Worm (Caenorhabditis elegans): ENCODE data around the gene nhr-36.

The nhr-36 gene

DNA sequence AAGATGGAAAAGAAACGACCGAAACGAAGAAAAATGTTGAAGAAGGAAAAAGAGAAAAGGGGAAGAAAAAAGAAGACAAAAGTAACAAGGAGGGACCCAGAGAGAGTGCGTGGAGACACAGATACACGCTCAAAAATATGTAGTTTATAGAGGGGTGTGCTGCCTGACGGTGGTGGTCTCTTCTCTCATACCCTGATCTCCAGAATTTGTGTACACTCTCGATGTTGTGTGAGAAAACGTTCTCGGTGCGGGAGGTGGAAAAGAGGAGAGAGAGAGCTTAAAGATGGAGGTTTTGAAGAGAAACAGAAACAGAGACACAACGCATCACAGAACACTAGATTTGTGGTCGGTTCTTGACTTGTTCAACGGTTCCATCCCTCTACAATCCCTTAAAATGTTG is 12.2 kb upstream of the nhr-36 start (continued):
- TF ChIP-seq ceh-9 (tag; optimal IDR thresholded peaks at IDR 0.05): no peak
- TF ChIP-seq tbx-2 (tag; optimal IDR thresholded peaks at IDR 0.05): peak; percentile 31
- no peak for TF ChIP-seq nhr-76 (tag; optimal IDR thresholded peaks at IDR 0.05)
- TF ChIP-seq ceh-82 (tag; optimal IDR thresholded peaks at IDR 0.05): no peak
- TF ChIP-seq aly-2 (tag; optimal IDR thresholded peaks at IDR 0.05): no peak
- peak; percentile 70 for TF ChIP-seq nfya-1 (tag; optimal IDR thresholded peaks at IDR 0.05; ENCODE audit: insufficient read depth)
- TF ChIP-seq mml-1 (tag; optimal IDR thresholded peaks at IDR 0.05): no peak
- no peak for TF ChIP-seq nhr-23 (tag; optimal IDR thresholded peaks at IDR 0.05)
- TF ChIP-seq mdl-1 (tag; optimal IDR thresholded peaks at IDR 0.05): no peak
- no peak for TF ChIP-seq skn-1 (tag; optimal IDR thresholded peaks at IDR 0.05)

DNA sequence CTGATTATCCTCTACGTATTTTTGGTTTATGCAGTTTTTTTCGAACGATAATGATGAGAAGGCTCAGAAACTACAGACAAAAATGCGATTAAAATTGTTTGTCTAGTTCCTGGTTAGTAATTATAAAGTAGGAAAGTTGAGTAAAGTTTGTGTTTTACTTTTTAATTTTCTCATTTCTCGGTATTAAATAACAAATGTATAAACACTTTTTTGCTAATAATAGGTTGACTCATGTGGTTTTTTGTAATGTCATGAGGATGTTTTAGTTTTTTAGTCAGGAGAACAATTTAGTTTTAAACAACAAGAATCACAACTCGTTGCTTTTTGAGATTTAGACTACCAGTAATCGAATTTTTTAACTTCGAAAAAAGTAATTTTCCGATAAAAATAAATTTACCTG is 11.2 kb upstream of the nhr-36 start:
- TF ChIP-seq pqm-1 (tag; optimal IDR thresholded peaks at IDR 0.05) (no peak), pha-4 (tag; optimal IDR thresholded peaks at IDR 0.05) (no peak), ceh-9 (tag; optimal IDR thresholded peaks at IDR 0.05) (no peak), lin-39 (tag; optimal IDR thresholded peaks at IDR 0.05) (no peak), lin-15B (tag; optimal IDR thresholded peaks at IDR 0.05) (no peak), hmg-11 (tag; optimal IDR thresholded peaks at IDR 0.05) (no peak), fos-1 (tag; optimal IDR thresholded peaks at IDR 0.05) (no peak), sea-2 (GFP tag; optimal IDR thresholded peaks at IDR 0.05) (no peak), ZK546.5 (tag; optimal IDR thresholded peaks at IDR 0.05) (no peak), unc-39 (tag; optimal IDR thresholded peaks at IDR 0.05) (no peak), elt-3 (tag; optimal IDR thresholded peaks at IDR 0.05) (no peak), elt-1 (tag; optimal IDR thresholded peaks at IDR 0.05) (no peak)

DNA sequence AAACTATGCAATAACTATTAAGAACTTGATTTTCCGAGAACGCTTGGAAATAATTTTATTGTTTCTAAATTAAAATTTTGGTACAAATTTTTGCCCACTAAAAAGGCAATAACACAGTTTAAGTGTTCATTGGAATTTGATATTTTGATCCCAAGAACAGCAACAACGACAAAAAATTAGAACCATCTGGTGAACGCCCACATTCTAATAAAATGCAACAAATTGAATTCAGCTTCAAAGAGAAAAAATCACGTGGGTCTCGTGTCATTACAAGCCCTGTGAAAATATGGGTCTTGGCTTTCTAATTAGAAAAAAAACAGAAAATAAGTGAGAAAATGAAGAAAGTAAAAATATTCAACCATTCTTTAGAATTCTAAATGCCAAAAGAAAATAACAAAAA is 10.4 kb upstream of the nhr-36 start:
- TF ChIP-seq nhr-25 (tag; optimal IDR thresholded peaks at IDR 0.05) (no peak), egl-27 (tag; optimal IDR thresholded peaks at IDR 0.05) (no peak), elt-1 (tag; optimal IDR thresholded peaks at IDR 0.05) (no peak), mml-1 (tag; optimal IDR thresholded peaks at IDR 0.05) (no peak), ceh-28 (tag; optimal IDR thresholded peaks at IDR 0.05) (no peak)

DNA sequence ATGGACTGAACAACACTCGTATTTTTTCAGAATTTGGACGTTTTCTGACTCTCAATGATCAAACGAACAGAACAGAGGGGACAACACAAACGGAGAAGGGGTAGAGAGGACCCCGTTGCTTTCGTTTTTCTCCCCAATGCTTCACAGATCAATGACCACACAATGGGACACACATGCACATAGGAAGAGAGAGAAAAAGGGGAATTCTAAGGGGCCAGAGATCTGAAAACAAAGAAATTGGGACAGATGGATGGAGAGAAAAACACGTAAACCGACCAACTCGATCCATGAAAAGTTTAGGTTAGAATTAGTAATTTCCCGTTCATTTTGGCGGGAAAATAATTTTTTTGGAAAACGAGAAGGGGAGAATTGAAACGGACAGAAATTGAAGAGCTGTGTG is 9.1 kb upstream of the nhr-36 start:
- TF ChIP-seq nfya-1 (tag; optimal IDR thresholded peaks at IDR 0.05; ENCODE audit: insufficient read depth): peak; percentile 34
- no peak for TF ChIP-seq tbx-2 (tag; optimal IDR thresholded peaks at IDR 0.05)

DNA sequence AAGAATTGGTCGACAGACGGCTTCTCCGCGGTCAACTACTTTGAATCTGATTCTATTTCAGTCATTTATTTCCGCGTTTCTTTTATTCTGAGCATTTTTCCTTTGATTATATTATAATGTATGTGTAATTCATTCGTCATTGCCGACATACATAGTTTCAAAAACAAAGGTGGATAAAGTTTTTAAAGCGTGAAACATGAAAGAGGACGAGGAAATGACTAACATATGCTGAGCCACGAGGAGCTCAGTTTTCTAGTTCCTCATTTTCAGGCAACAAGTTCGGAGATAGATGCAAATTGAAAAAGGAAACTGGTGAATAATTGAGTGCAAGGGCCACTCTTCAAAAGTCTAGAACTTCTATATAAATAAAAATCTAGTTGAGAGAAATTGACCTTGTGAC is 6.8 kb upstream of the nhr-36 start:
- TF ChIP-seq zag-1 (tag; optimal IDR thresholded peaks at IDR 0.05) (no peak), nhr-76 (tag; optimal IDR thresholded peaks at IDR 0.05) (no peak), nhr-23 (tag; optimal IDR thresholded peaks at IDR 0.05) (no peak), nhr-77 (tag; optimal IDR thresholded peaks at IDR 0.05) (no peak), unc-39 (tag; optimal IDR thresholded peaks at IDR 0.05) (no peak), tbx-2 (tag; optimal IDR thresholded peaks at IDR 0.05) (no peak), nhr-237 (tag; optimal IDR thresholded peaks at IDR 0.05) (no peak), ZK546.5 (tag; optimal IDR thresholded peaks at IDR 0.05) (no peak), nhr-25 (tag; optimal IDR thresholded peaks at IDR 0.05) (no peak), nhr-67 (tag; optimal IDR thresholded peaks at IDR 0.05) (no peak), fos-1 (tag; optimal IDR thresholded peaks at IDR 0.05) (no peak)

DNA sequence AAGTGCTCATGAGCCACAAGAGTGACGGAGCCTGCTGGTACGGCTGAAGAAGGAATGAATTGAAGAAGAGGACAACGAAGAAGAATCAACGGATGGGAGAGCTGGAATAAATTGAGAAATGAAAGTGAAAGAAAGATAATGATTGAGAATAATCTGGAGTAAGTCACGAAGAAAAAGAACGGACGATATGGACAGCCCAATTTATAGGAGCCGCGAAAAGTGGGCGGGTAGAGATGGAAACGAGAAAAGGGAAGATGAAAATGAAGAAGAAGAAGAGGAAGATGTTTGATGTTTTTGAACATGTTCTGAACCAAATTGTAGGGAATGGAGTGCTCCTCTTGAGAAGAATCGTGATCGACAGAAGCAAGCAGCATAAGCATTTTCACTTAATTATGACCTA is 5.0 kb upstream of the nhr-36 start, which contains the start of gene slc-17.7:
TSS of gene slc-17.7 (minus strand) at position 101 of the 400 bp plus-strand sequence.
- no peak for TF ChIP-seq ZK546.5 (tag; optimal IDR thresholded peaks at IDR 0.05)
- no peak for TF ChIP-seq nhr-25 (tag; optimal IDR thresholded peaks at IDR 0.05)
- TF ChIP-seq nhr-12 (tag; optimal IDR thresholded peaks at IDR 0.05): no peak
- TF ChIP-seq nhr-11 (tag; optimal IDR thresholded peaks at IDR 0.05): no peak
- no peak for TF ChIP-seq lin-39 (tag; optimal IDR thresholded peaks at IDR 0.05)
- TF ChIP-seq mml-1 (tag; optimal IDR thresholded peaks at IDR 0.05): no peak
- no peak for TF ChIP-seq hmg-11 (tag; optimal IDR thresholded peaks at IDR 0.05)

DNA sequence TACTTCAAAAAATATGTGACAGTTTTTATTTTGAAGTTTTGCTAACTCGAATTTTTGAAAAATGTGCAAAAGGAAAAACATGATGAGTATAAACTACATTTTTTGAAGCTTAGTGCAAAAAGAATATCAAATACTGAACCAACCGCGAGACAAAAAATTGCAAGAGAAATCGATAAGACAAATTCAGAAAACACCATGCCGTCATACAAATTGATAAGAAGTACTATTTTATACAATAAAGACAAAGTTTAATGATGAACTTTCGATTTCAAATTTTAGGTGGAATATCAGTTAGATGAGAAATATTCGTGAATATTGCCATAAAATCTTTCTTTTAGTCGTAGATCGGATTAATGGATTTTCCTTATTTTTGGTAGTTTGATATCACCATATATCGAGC is 1.3 kb upstream of the nhr-36 start:
- TF ChIP-seq nhr-77 (tag; optimal IDR thresholded peaks at IDR 0.05): no peak
- TF ChIP-seq elt-2 (tag; optimal IDR thresholded peaks at IDR 0.05): peak; percentile 50
- peak; percentile 70 for TF ChIP-seq pqm-1 (tag; optimal IDR thresholded peaks at IDR 0.05)

All from whole organism, L3 larva.